Worm (Caenorhabditis elegans) whole organism, late embryonic: ENCODE results near the gene C41H7.2.

Source experiments
- T23F11.4 ChIP-seq: fragments of 200-800 bp; sonication (Bioruptor generic); optimal IDR thresholded peaks from 2 replicates; lab custom pipeline; 2018; ENCODE audit warnings: mild to moderate bottlenecking, missing genetic modification characterization, missing compliant biosample characterization
- ama-1 ChIP-seq: fragments of 150-350 bp; optimal IDR thresholded peaks from 2 replicates; lab custom pipeline; 2014
- ceh-18 ChIP-seq: sonication (generic microtip); optimal IDR thresholded peaks from 2 replicates; lab custom pipeline; 2016; ENCODE audit warnings: missing genetic modification characterization, missing compliant biosample characterization
- ceh-19 ChIP-seq: fragments of 200-800 bp; sonication (Bioruptor generic); optimal IDR thresholded peaks from 2 replicates; lab custom pipeline; 2018; ENCODE audit warnings: mild to moderate bottlenecking, missing genetic modification characterization, missing compliant biosample characterization
- ceh-2 ChIP-seq: sonication (generic microtip); optimal IDR thresholded peaks from 2 replicates; lab custom pipeline; 2016; ENCODE audit warnings: missing genotype, missing genetic modification characterization, missing compliant biosample characterization
- ceh-30 ChIP-seq: fragments of 150-350 bp; optimal IDR thresholded peaks from 2 replicates; lab custom pipeline; 2014; ENCODE audit warnings: missing biosample characterization, missing genetic modification characterization
- ceh-31 ChIP-seq: sonication (generic microtip); optimal IDR thresholded peaks from 2 replicates; lab custom pipeline; 2016; ENCODE audit warnings: missing genetic modification characterization, missing compliant biosample characterization
- ceh-6 ChIP-seq: fragments of 200-800 bp; sonication (Bioruptor generic); optimal IDR thresholded peaks from 2 replicates; lab custom pipeline; 2018; ENCODE audit warnings: mild to moderate bottlenecking, missing genetic modification characterization, missing compliant biosample characterization
- fax-1 ChIP-seq: sonication (generic microtip); optimal IDR thresholded peaks from 2 replicates; lab custom pipeline; 2016; ENCODE audit warnings: missing genotype, missing genetic modification characterization, missing compliant biosample characterization
- fkh-10 ChIP-seq: fragments of 150-350 bp; optimal IDR thresholded peaks from 2 replicates; lab custom pipeline; 2014; ENCODE audit warnings: missing biosample characterization, missing genetic modification reagents, missing genetic modification characterization
- hlh-13 ChIP-seq: fragments of 200-800 bp; sonication (Bioruptor generic); optimal IDR thresholded peaks from 2 replicates; lab custom pipeline; 2018; ENCODE audit warnings: mild to moderate bottlenecking, missing genetic modification characterization, missing compliant biosample characterization
- hlh-15 ChIP-seq: sonication (generic microtip); optimal IDR thresholded peaks from 2 replicates; lab custom pipeline; 2016; ENCODE audit warnings: missing genetic modification characterization, missing compliant biosample characterization
- lim-6 ChIP-seq: sonication (generic microtip); optimal IDR thresholded peaks from 2 replicates; lab custom pipeline; 2016; ENCODE audit warnings: missing genetic modification characterization, missing compliant biosample characterization
- madf-2 ChIP-seq: sonication (generic microtip); optimal IDR thresholded peaks from 2 replicates; lab custom pipeline; 2017; ENCODE audit warnings: missing genetic modification characterization, missing compliant biosample characterization
- mec-3 ChIP-seq: sonication (generic microtip); optimal IDR thresholded peaks from 2 replicates; lab custom pipeline; 2016; ENCODE audit warnings: borderline replicate concordance, missing genetic modification characterization, missing compliant biosample characterization
- nfya-1 ChIP-seq: sonication (generic microtip); optimal IDR thresholded peaks from 2 replicates; lab custom pipeline; 2017; ENCODE audit warnings: missing genetic modification characterization, mild to moderate bottlenecking, missing compliant biosample characterization, antibody characterized with exemption, moderate library complexity
- nhr-11 ChIP-seq: fragments of 150-350 bp; optimal IDR thresholded peaks from 2 replicates; lab custom pipeline; 2014; ENCODE audit warnings: missing biosample characterization, missing genetic modification characterization
- npax-4 ChIP-seq: sonication (generic microtip); optimal IDR thresholded peaks from 2 replicates; lab custom pipeline; 2016; ENCODE audit warnings: missing genetic modification characterization, missing compliant biosample characterization
- pat-9 ChIP-seq: fragments of 200-800 bp; sonication (Bioruptor generic); optimal IDR thresholded peaks from 2 replicates; lab custom pipeline; 2018; ENCODE audit warnings: mild to moderate bottlenecking, missing genetic modification characterization, moderate library complexity, missing compliant biosample characterization
- pha-2 ChIP-seq: sonication (generic microtip); optimal IDR thresholded peaks from 2 replicates; lab custom pipeline; 2017; ENCODE audit warnings: mild to moderate bottlenecking, missing genetic modification characterization, missing compliant biosample characterization
- rnt-1 ChIP-seq: sonication (generic microtip); optimal IDR thresholded peaks from 2 replicates; lab custom pipeline; 2016; ENCODE audit warnings: missing genetic modification characterization, missing compliant biosample characterization
- tbx-2 ChIP-seq: sonication (generic microtip); optimal IDR thresholded peaks from 2 replicates; lab custom pipeline; 2016; ENCODE audit warnings: missing genetic modification characterization, missing compliant biosample characterization
- tbx-7 ChIP-seq: sonication (generic microtip); optimal IDR thresholded peaks from 2 replicates; lab custom pipeline; 2016; ENCODE audit warnings: missing genotype, missing genetic modification characterization, missing compliant biosample characterization
- ttx-3 ChIP-seq: sonication (generic microtip); optimal IDR thresholded peaks from 2 replicates; lab custom pipeline; 2016; ENCODE audit warnings: missing genetic modification reagents, missing genetic modification characterization, missing compliant biosample characterization
- unc-42 ChIP-seq: sonication (generic microtip); optimal IDR thresholded peaks from 2 replicates; lab custom pipeline; 2016; ENCODE audit warnings: missing genotype, missing genetic modification characterization, missing compliant biosample characterization
- unc-55 ChIP-seq: sonication (generic microtip); optimal IDR thresholded peaks from 2 replicates; lab custom pipeline; 2017; ENCODE audit warnings: missing biosample characterization, missing genetic modification reagents, missing genetic modification characterization
- unc-86 ChIP-seq: sonication (generic microtip); optimal IDR thresholded peaks from 2 replicates; lab custom pipeline; 2016; ENCODE audit warnings: missing genetic modification characterization, missing compliant biosample characterization

C41H7.2 gene

DNA sequence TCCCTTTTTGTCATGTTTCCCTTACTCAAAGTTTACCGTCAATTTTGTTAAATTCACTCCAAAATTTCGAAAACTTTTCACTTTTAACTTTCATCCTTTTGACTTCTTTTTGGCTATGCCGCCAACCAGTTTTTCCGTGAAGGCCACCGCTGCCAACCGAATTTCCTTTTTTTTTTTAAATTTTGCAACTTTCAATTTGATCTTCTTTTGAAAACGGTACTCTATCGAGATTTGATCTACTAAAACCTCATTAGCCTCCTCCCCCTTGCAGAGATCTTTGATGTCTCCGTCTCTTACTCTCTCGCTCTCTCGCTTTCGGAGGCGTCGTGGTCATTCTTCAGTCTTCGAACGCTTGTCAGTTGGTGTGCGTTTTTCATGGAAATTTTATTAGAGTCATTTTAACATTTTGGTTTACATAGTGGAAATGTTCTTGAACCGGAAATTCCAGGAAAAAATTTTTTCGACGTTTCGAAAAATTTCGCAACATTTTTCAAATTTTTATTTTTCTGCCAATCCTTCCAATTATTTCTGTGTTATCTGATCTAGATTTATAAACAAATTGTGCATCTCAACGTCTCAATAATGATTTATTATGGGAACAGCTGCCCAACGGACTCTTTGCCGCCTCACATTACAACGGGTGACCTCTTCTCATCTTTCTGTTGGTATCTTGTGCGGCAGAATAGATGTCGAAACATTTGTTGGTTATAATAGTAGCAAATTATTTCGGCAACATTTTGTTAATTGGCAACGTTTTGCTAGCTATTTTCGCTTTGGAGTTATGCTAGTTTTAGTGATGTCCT lies 19.8 kb upstream of the C41H7.2 start:
- no peak for TF ChIP-seq fax-1 (tag; lab: Kevin White, UChicago)
- no peak for TF ChIP-seq T23F11.4 (GFP tag; lab: Kevin White, UChicago)
- TF ChIP-seq unc-55 (GFP tag; lab: Kevin White, UChicago) = peak; percentile 98
- TF ChIP-seq rnt-1 (tag; lab: Kevin White, UChicago) = peak; percentile 23
- TF ChIP-seq unc-86 (tag; lab: Kevin White, UChicago) = no peak
- peak; percentile 32 for TF ChIP-seq pat-9 (tag; lab: Kevin White, UChicago)
- no peak for TF ChIP-seq tbx-7 (tag; lab: Kevin White, UChicago)
- TF ChIP-seq, all 69 proteins: peak for 3

DNA sequence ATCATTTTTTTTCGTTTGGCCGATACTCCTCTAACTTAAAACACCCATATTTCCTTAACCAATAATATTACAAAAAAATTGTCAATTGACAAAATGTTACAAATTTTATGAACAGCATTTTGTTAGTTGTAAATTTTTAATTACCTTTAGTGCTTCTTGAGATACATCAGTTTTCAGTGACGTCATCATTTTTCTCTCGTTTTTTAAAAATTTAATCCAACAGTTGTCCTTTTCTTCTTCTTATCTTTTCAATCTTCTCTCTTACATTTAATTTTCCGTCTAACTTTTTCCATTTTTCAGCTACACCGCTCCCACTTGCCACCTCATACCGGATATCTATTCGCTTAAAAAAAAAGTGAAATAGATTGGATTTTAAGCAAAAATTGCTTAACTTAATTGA lies 17.9 kb upstream of the C41H7.2 start, which contains the start of gene lido-8:
TSS of gene lido-8 (plus strand) at position 301 of the 400 bp plus-strand sequence.
- TF ChIP-seq nhr-11 (tag; lab: Kevin White, UChicago) = no peak

DNA sequence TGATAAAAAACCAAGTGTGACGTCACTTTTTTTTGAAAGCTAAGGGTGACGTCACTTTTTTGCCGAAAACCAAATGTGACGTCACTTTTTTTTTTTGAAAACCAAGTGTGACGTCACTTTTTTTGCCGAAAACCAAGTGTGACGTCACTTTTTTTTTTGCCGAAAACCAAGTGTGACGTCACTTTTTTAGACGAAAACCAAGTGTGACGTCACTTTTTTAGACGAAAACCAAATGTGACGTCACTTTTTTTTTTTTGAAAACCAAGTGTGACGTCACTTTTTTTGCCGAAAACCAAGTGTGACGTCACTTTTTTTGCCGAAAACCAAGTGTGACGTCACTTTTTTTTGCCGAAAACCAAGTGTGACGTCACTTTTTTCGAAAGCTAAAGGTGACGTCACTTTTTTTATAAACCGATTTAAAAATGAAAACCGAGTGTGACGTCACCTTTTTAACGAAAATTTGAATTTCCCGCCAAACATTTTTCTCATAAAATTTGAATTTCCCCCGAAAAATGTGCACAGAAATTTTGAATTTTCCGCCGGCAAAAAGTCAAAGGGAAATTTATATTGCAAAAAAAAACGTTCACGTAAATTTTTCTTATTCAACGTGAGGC lies 16.7 kb upstream of the C41H7.2 start:
- no peak for TF ChIP-seq npax-4
- TF ChIP-seq ceh-19 (GFP tag; lab: Kevin White, UChicago) = no peak
- no peak for TF ChIP-seq ceh-6 (GFP tag; lab: Kevin White, UChicago)
- no peak for TF ChIP-seq ceh-31 (tag; lab: Kevin White, UChicago)
- no peak for TF ChIP-seq madf-2 (tag; lab: Kevin White, UChicago)
- TF ChIP-seq mec-3 (tag; lab: Kevin White, UChicago) = no peak
- TF ChIP-seq ttx-3 (tag; lab: Kevin White, UChicago) = no peak
- TF ChIP-seq ceh-18 (tag; lab: Kevin White, UChicago) = no peak
- no peak for TF ChIP-seq unc-55 (GFP tag; lab: Kevin White, UChicago)
- TF ChIP-seq hlh-13 = no peak
- TF ChIP-seq ceh-2 (tag; lab: Kevin White, UChicago) = no peak
- TF ChIP-seq pha-2 (tag; lab: Kevin White, UChicago) = no peak
- TF ChIP-seq fkh-10 (GFP tag; lab: Kevin White, UChicago) = no peak
- no peak for TF ChIP-seq nfya-1

DNA sequence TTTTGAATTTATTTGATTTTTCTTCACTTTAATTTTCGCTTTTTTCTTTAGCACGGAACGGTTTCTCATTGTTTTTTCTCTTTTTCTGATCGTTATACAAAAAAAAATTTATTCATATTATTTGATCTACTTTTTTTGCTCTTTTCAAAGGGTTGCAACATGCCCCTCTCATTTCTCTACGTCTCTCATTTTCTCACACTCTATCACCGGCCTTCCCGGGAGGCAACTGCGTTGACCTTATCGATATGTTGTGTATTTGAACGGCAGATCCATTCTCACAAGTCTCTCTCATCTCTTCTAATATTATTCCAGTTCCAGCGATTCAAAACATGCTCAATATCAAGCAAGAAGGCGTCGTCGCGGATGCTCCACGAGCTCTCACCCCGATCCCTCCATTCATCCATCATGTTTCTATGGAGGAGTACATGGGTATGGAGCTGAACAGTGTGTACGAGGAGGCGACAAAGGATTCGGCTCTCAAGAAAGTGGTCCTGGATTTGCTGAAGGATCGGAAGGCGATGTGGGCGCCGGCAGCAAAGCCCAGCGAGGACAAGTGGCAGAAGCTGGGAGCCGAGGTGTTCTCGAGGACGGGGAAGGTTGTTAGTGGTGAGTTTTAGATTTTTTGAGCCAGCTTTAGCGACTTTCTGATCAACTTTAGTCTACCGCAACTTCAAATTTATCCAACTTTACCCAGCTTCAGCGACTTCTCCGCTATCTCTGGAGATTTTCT lies 13.9 kb upstream of the C41H7.2 start, which contains the start of gene lido-9:
TSS of gene lido-9 (plus strand) at position 234 of the 730 bp plus-strand sequence.
- TF ChIP-seq ama-1 (lab: Kevin White, UChicago) (peak; percentile 90), ceh-2 (tag; lab: Kevin White, UChicago) (no peak)

DNA sequence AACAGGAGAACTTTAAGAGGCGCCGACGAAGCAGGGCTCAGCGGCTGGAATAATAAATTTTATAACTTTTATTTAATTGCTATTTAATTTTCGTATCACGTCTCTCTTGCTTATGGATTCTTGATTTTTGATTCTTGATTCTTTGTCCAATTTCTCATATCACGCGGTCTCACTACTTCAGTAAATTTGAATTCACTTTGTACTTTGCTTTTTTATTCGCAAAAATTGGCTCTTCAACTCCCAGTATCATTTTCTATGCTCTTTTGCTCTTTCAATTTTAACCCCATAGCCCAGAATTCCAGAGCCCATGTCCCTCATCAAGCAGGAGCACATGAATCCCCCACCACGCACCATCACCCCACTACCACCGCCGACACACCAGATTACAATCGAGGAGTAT lies 12.4 kb upstream of the C41H7.2 start, which contains the start of gene lido-10:
TSS of gene lido-10 (plus strand) at position 301 of the 400 bp plus-strand sequence.
- no peak for TF ChIP-seq unc-55 (GFP tag; lab: Kevin White, UChicago)
- no peak for TF ChIP-seq lim-6
- no peak for TF ChIP-seq fax-1 (tag; lab: Kevin White, UChicago)
- TF ChIP-seq unc-42 (tag; lab: Kevin White, UChicago) = no peak
- TF ChIP-seq nfya-1 = no peak
- TF ChIP-seq tbx-2 = no peak
- no peak for TF ChIP-seq ceh-30 (tag; lab: Kevin White, UChicago)
- TF ChIP-seq pat-9 (tag; lab: Kevin White, UChicago) = no peak
- no peak for TF ChIP-seq fkh-10 (GFP tag; lab: Kevin White, UChicago)
- no peak for TF ChIP-seq nhr-11 (tag; lab: Kevin White, UChicago)
- no peak for TF ChIP-seq hlh-15
- TF ChIP-seq, all 69 proteins: peak for 0

DNA sequence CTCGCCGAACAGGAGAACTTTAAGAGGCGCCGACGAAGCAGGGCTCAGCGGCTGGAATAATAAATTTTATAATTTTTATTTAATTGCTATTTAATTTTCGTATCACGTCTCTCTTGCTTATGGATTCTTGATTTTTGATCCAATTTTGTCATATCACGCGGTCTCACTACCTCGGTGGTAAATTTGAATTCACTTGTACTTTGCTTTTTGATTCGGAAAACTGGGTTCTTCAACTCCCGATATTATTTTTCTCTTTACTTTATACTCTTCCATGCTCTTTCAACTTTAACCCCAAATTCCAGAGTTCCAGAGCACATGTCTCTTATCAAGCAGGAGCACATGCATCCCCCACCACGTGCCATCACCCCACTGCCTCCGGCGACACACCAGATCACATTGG lies 10.9 kb upstream of the C41H7.2 start, which contains the start of gene lido-11:
TSS of gene lido-11 (plus strand) at position 301 of the 400 bp plus-strand sequence.
- TF ChIP-seq tbx-7 (tag; lab: Kevin White, UChicago) = no peak
- TF ChIP-seq, all 69 proteins: peak for 0
